Worm (Caenorhabditis elegans): ENCODE measurements around the gene C49F5.8.

ce11 chrX:11969085-11969484 is 9.1 kb downstream of the C49F5.8 start:
- TF ChIP-seq unc-62 (GFP tag; optimal IDR thresholded peaks at IDR 0.05) (no peak), elt-3 (tag; optimal IDR thresholded peaks at IDR 0.05) (no peak), lsy-2 (tag; optimal IDR thresholded peaks at IDR 0.05) (no peak), nhr-76 (tag; optimal IDR thresholded peaks at IDR 0.05) (no peak), tbx-8 (GFP tag; optimal IDR thresholded peaks at IDR 0.05) (no peak), unc-120 (tag; optimal IDR thresholded peaks at IDR 0.05; ENCODE audit: poor library complexity, severe bottlenecking) (no peak), ztf-11 (tag; optimal IDR thresholded peaks at IDR 0.05) (no peak), elt-1 (tag; optimal IDR thresholded peaks at IDR 0.05; ENCODE audit: borderline replicate concordance, insufficient read depth) (no peak), pha-4 (tag; optimal IDR thresholded peaks at IDR 0.05) (no peak), mep-1 (tag; optimal IDR thresholded peaks at IDR 0.05) (no peak), unc-39 (tag; optimal IDR thresholded peaks at IDR 0.05) (no peak), ces-1 (GFP tag; optimal IDR thresholded peaks at IDR 0.05) (no peak), lin-32 (GFP tag; optimal IDR thresholded peaks at IDR 0.05) (no peak), cnd-1 (tag; optimal IDR thresholded peaks at IDR 0.05) (no peak)

All from whole organism, mixed stage, embryonic.